Worm (Caenorhabditis elegans): ENCODE results near the gene Y54F10BM.23.

DNA sequence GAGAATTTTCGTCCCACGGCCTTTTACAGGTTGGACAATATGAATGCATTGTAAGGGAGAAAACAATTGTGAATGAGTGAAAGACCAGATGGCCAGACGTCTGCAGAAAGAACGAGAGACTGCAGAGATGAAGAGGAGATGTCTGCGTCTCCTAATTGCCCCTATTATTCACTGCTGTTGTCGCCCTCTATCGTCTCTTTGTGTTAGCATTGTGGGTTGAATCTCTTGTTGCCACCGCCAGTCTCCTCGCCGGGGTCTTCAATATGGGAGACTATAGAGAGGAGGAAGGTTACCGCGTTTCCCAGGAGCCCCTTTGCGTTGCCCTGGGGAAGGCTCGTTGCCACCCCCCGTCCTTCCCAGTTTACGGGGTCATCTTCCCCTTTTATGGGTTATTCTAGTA lies 25.5 kb upstream of the Y54F10BM.23 start, which contains the start of gene Y54F10BM.9:
- no peak for TF ChIP-seq klf-2 (GFP tag; conservative IDR thresholded peaks at IDR 0.05)
- peak; percentile 5 for TF ChIP-seq cog-1 (tag; optimal IDR thresholded peaks at IDR 0.05)
- 0 out of 2 replicates have a peak, but pooled peaks have one; percentile 13 for TF ChIP-seq ref-1 (GFP tag; conservative IDR thresholded peaks at IDR 0.05)
- TF ChIP-seq flt-1 (GFP tag; IDR thresholded peaks at IDR 0.05), result no peak
- no peak for TF ChIP-seq ztf-23 (GFP tag; IDR thresholded peaks at IDR 0.05)
- TF ChIP-seq ztf-29 (GFP tag; IDR thresholded peaks at IDR 0.05), result no peak
- TF ChIP-seq tab-1 (GFP tag; IDR thresholded peaks at IDR 0.05), result no peak
- no peak for TF ChIP-seq T22C8.4 (GFP tag; IDR thresholded peaks at IDR 0.05)
- no peak for TF ChIP-seq med-1 (GFP tag; optimal IDR thresholded peaks at IDR 0.05; ENCODE audit: insufficient read depth)

Data from whole organism, midembryonic.